Fruit fly (Drosophila melanogaster) whole organism, embryonic: ENCODE data around the gene cbt.
A peak's percentile ranks its signal among the peaks of the same experiment; 100 is the strongest.

ENCODE experiments used
- Antp ChIP-seq: fragments of 200-800 bp; sonication (Bioruptor generic); optimal IDR thresholded peaks from 3 replicates; lab custom pipeline; 2016; ENCODE audit warnings: missing biosample characterization, missing genetic modification characterization
- Atf-2 ChIP-seq: fragments of 200-800 bp; sonication (Bioruptor generic); optimal IDR thresholded peaks from 2 replicates; lab custom pipeline; 2016; ENCODE audit warnings: missing biosample characterization, missing genetic modification characterization
- Bdp1 ChIP-seq: fragments of 200-800 bp; sonication (Bioruptor generic); optimal IDR thresholded peaks from 3 replicates; lab custom pipeline; 2016; ENCODE audit warnings: missing biosample characterization, missing genetic modification characterization
- C15 ChIP-seq: fragments of 200-800 bp; sonication (Bioruptor generic); IDR thresholded peaks from 3 replicates; pipeline ENCODE4 v1.3.6; 2022; ENCODE audit warnings: missing biosample characterization, missing genetic modification characterization
- CG10959 ChIP-seq: fragments of 200-800 bp; sonication (Bioruptor generic); IDR thresholded peaks from 2 replicates; pipeline ENCODE4 v1.3.6; 2022; ENCODE audit warnings: missing biosample characterization, missing genetic modification characterization
- CG12299 ChIP-seq: fragments of 200-800 bp; sonication (Bioruptor generic); optimal IDR thresholded peaks from 2 replicates; lab custom pipeline; 2018; ENCODE audit warnings: missing biosample characterization, mild to moderate bottlenecking, missing genetic modification characterization
- CG13775 ChIP-seq: fragments of 200-800 bp; sonication (Bioruptor generic); optimal IDR thresholded peaks from 3 replicates; lab custom pipeline; 2017; ENCODE audit warnings: missing biosample characterization, mild to moderate bottlenecking, missing genetic modification characterization
- CG14667 ChIP-seq: fragments of 200-800 bp; sonication (Bioruptor generic); IDR thresholded peaks from 2 replicates; pipeline ENCODE4 v1.3.6; 2022; ENCODE audit warnings: missing biosample characterization, missing genetic modification characterization
- CG17186 ChIP-seq: fragments of 200-800 bp; sonication (Bioruptor generic); optimal IDR thresholded peaks from 3 replicates; lab custom pipeline; 2017; ENCODE audit warnings: missing biosample characterization, missing genetic modification reagents, missing genetic modification characterization
- CG17829 ChIP-seq: fragments of 200-800 bp; optimal IDR thresholded peaks from 2 replicates; lab custom pipeline; 2019; ENCODE audit warnings: missing biosample characterization, mild to moderate bottlenecking, missing genetic modification characterization, moderate library complexity
- CG31224 ChIP-seq: fragments of 200-800 bp; sonication (Bioruptor generic); IDR thresholded peaks from 2 replicates; pipeline ENCODE4 v1.3.6; 2022; ENCODE audit warnings: missing biosample characterization, missing genetic modification characterization
- CG3407 ChIP-seq: fragments of 200-800 bp; sonication (Bioruptor generic); optimal IDR thresholded peaks from 2 replicates; lab custom pipeline; 2018; ENCODE audit warnings: missing biosample characterization, mild to moderate bottlenecking, missing genetic modification characterization
- CG34376 ChIP-seq: fragments of 200-800 bp; sonication (Bioruptor generic); optimal IDR thresholded peaks from 2 replicates; lab custom pipeline; 2018; ENCODE audit warnings: missing biosample characterization, mild to moderate bottlenecking, missing genetic modification characterization
- CG34422 ChIP-seq: fragments of 200-800 bp; sonication (Bioruptor generic); IDR thresholded peaks from 3 replicates; pipeline ENCODE4 v1.3.6; 2022; ENCODE audit warnings: missing biosample characterization, missing genetic modification characterization
- CG3847 ChIP-seq: fragments of 200-800 bp; sonication (Bioruptor generic); IDR thresholded peaks from 2 replicates; pipeline ENCODE4 v1.3.6; 2022; ENCODE audit warnings: missing biosample characterization, missing genetic modification characterization
- CG42726 ChIP-seq: fragments of 200-800 bp; sonication (Bioruptor generic); IDR thresholded peaks from 2 replicates; pipeline ENCODE4 v1.3.6; 2022; ENCODE audit warnings: missing biosample characterization, missing genetic modification characterization; ENCODE audit not compliant: partially characterized antibody
- CG5245 ChIP-seq: fragments of 200-800 bp; sonication (Bioruptor generic); optimal IDR thresholded peaks from 3 replicates; lab custom pipeline; 2016; ENCODE audit warnings: missing biosample characterization, missing genetic modification characterization
- CG5953 ChIP-seq: fragments of 200-800 bp; sonication (Bioruptor generic); IDR thresholded peaks from 2 replicates; pipeline ENCODE4 v1.3.6; 2022; ENCODE audit warnings: missing biosample characterization, missing genetic modification characterization
- CG6689 ChIP-seq: fragments of 200-800 bp; sonication (Bioruptor generic); IDR thresholded peaks from 2 replicates; pipeline ENCODE4 v1.3.6; 2022; ENCODE audit warnings: missing biosample characterization, missing genetic modification characterization
- CG6813 ChIP-seq: fragments of 200-800 bp; sonication (Bioruptor generic); optimal IDR thresholded peaks from 2 replicates; lab custom pipeline; 2017; ENCODE audit warnings: missing biosample characterization, missing genetic modification characterization, mild to moderate bottlenecking, moderate library complexity, missing genetic modification reagents
- CG8924 ChIP-seq: fragments of 200-800 bp; optimal IDR thresholded peaks from 3 replicates; lab custom pipeline; 2019; ENCODE audit warnings: missing biosample characterization, mild to moderate bottlenecking, missing genetic modification characterization, moderate library complexity
- CG9727 ChIP-seq: fragments of 200-800 bp; sonication (Bioruptor generic); optimal IDR thresholded peaks from 3 replicates; lab custom pipeline; 2017; ENCODE audit warnings: missing biosample characterization, mild to moderate bottlenecking, missing genetic modification characterization
- D19B ChIP-seq: fragments of 200-800 bp; sonication (Bioruptor generic); optimal IDR thresholded peaks from 2 replicates; lab custom pipeline; 2017; ENCODE audit warnings: missing biosample characterization, mild to moderate bottlenecking, missing genetic modification characterization
- H15 ChIP-seq: fragments of 200-800 bp; sonication (Bioruptor generic); IDR thresholded peaks from 3 replicates; pipeline ENCODE4 v1.3.6; 2022; ENCODE audit warnings: missing biosample characterization, missing genetic modification characterization
- Lim3 ChIP-seq: fragments of 200-800 bp; sonication (Bioruptor generic); IDR thresholded peaks from 2 replicates; pipeline ENCODE4 v1.3.6; 2022; ENCODE audit warnings: missing biosample characterization, missing genetic modification characterization
- Med ChIP-seq: fragments of 200-800 bp; sonication (Bioruptor generic); peaks from one replicate; lab custom pipeline; 2016; ENCODE audit warnings: missing biosample characterization, missing genetic modification characterization, mild to moderate bottlenecking, inconsistent platforms, moderate library complexity
- NC2α ChIP-seq: fragments of 200-800 bp; sonication (Bioruptor generic); optimal IDR thresholded peaks from 2 replicates; lab custom pipeline; 2016; ENCODE audit warnings: missing biosample characterization, missing genetic modification characterization
- NfI ChIP-seq: fragments of 200-800 bp; sonication (Bioruptor generic); optimal IDR thresholded peaks from 3 replicates; lab custom pipeline; 2018; ENCODE audit warnings: missing biosample characterization, mild to moderate bottlenecking, missing genetic modification characterization, moderate library complexity
- Sin3A ChIP-seq: fragments of >200 bp; optimal IDR thresholded peaks from 2 replicates; lab custom pipeline; 2018
- Vsx1 ChIP-seq: fragments of 200-800 bp; sonication (Bioruptor generic); optimal IDR thresholded peaks from 2 replicates; lab custom pipeline; 2017; ENCODE audit warnings: missing biosample characterization, mild to moderate bottlenecking, missing genetic modification characterization, missing genetic modification reagents
- ab ChIP-seq: fragments of 200-800 bp; sonication (Bioruptor generic); optimal IDR thresholded peaks from 2 replicates; lab custom pipeline; 2016; ENCODE audit warnings: missing biosample characterization, missing genetic modification characterization
- ash1 ChIP-seq: fragments of 200-800 bp; sonication (Bioruptor generic); optimal IDR thresholded peaks from 2 replicates; lab custom pipeline; 2018; ENCODE audit warnings: missing biosample characterization, mild to moderate bottlenecking, missing genetic modification characterization
- btn ChIP-seq: fragments of 200-800 bp; sonication (Bioruptor generic); optimal IDR thresholded peaks from 2 replicates; lab custom pipeline; 2016; ENCODE audit warnings: missing biosample characterization, missing genetic modification characterization
- chm ChIP-seq: fragments of 200-800 bp; sonication (Bioruptor generic); IDR thresholded peaks from 2 replicates; pipeline ENCODE4 v1.3.6; 2022; ENCODE audit warnings: missing biosample characterization, missing genetic modification characterization
- dati ChIP-seq: fragments of 200-800 bp; sonication (Bioruptor generic); IDR thresholded peaks from 2 replicates; pipeline ENCODE4 v1.3.6; 2022; ENCODE audit warnings: missing biosample characterization, missing genetic modification characterization
- disco-r ChIP-seq: fragments of 200-800 bp; sonication (Bioruptor generic); optimal IDR thresholded peaks from 2 replicates; lab custom pipeline; 2016; ENCODE audit warnings: missing biosample characterization, missing genetic modification characterization
- esg ChIP-seq: fragments of 200-800 bp; sonication (Bioruptor generic); conservative IDR thresholded peaks from 2 replicates; pipeline ENCODE4 v1.3.6; 2022; ENCODE audit warnings: missing biosample characterization, missing genetic modification characterization
- gsb-n ChIP-seq: fragments of 200-800 bp; sonication (Bioruptor generic); optimal IDR thresholded peaks from 3 replicates; lab custom pipeline; 2018; ENCODE audit warnings: missing biosample characterization, mild to moderate bottlenecking, missing genetic modification characterization
- ind ChIP-seq: fragments of 200-800 bp; sonication (Bioruptor generic); optimal IDR thresholded peaks from 3 replicates; lab custom pipeline; 2016; ENCODE audit warnings: missing biosample characterization, missing genetic modification characterization
- jigr1 ChIP-seq: fragments of 200-800 bp; sonication (Bioruptor generic); IDR thresholded peaks from 3 replicates; pipeline ENCODE4 v1.3.6; 2022; ENCODE audit warnings: missing biosample characterization, missing genetic modification characterization
- lab ChIP-seq: fragments of 200-800 bp; sonication (Bioruptor generic); optimal IDR thresholded peaks from 3 replicates; lab custom pipeline; 2017; ENCODE audit warnings: missing biosample characterization, missing genetic modification characterization, mild to moderate bottlenecking, moderate library complexity, missing genetic modification reagents
- lmd ChIP-seq: fragments of 200-800 bp; sonication (Bioruptor generic); IDR thresholded peaks from 2 replicates; pipeline ENCODE4 v1.3.6; 2022; ENCODE audit warnings: missing biosample characterization, missing genetic modification characterization
- phol ChIP-seq: fragments of 200-800 bp; sonication (Bioruptor generic); optimal IDR thresholded peaks from 3 replicates; lab custom pipeline; 2018; ENCODE audit warnings: missing biosample characterization, mild to moderate bottlenecking, missing genetic modification characterization, moderate library complexity
- pita ChIP-seq: fragments of 200-800 bp; sonication (Bioruptor generic); optimal IDR thresholded peaks from 2 replicates; lab custom pipeline; 2017; ENCODE audit warnings: missing biosample characterization, mild to moderate bottlenecking, missing genetic modification characterization
- pum ChIP-seq: fragments of 200-800 bp; sonication (Bioruptor generic); optimal IDR thresholded peaks from 2 replicates; lab custom pipeline; 2016; ENCODE audit warnings: missing biosample characterization, missing genetic modification characterization
- ro ChIP-seq: fragments of 200-800 bp; sonication (Bioruptor generic); IDR thresholded peaks from 2 replicates; pipeline ENCODE4 v1.3.6; 2022; ENCODE audit warnings: missing biosample characterization, missing genetic modification characterization
- run ChIP-seq: fragments of 200-800 bp; sonication (Bioruptor generic); optimal IDR thresholded peaks from 3 replicates; lab custom pipeline; 2018; ENCODE audit warnings: missing biosample characterization, mild to moderate bottlenecking, missing genetic modification characterization
- sim ChIP-seq: fragments of 200-800 bp; sonication (Bioruptor generic); IDR thresholded peaks from 2 replicates; pipeline ENCODE4 v1.3.6; 2022; ENCODE audit warnings: missing biosample characterization, missing genetic modification characterization
- slp2 ChIP-seq: fragments of 200-800 bp; sonication (Bioruptor generic); optimal IDR thresholded peaks from 2 replicates; lab custom pipeline; 2016; ENCODE audit warnings: missing biosample characterization, missing genetic modification characterization
- sug ChIP-seq: fragments of 200-800 bp; optimal IDR thresholded peaks from 2 replicates; lab custom pipeline; 2019; ENCODE audit warnings: missing biosample characterization, mild to moderate bottlenecking, missing genetic modification characterization, moderate library complexity
- trh ChIP-seq: fragments of 200-800 bp; sonication (Bioruptor generic); optimal IDR thresholded peaks from 2 replicates; lab custom pipeline; 2016; ENCODE audit warnings: missing biosample characterization, missing genetic modification characterization

Gene cbt

DNA sequence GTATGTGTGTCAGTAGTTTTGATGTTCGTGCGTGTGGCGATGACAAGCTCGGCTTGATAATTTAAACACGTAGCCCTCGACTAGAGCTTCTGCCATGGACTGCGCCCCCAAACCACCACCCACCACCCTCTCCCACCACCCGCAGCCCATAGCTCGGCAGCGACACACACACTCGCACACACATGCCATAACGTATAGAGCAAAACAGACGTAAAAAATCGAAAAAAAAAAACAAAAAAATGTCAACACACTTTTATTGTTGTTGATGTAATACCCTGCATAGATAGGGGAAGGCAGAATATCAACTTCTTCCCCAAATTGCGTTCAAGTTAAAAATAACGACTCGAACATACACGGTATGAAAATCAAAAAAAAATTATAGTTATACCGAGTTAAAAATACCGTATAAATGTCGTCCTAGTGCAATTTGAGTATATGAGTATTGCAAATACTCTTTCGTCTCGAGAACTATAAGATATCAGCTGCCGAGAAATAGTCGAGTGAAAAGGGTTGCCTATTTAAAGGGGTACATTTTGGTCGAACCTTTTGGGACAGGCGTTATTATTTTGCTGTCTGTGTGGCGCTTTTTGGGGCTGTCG lies 9.1 kb downstream of the cbt start (continued):
- TF ChIP-seq CG13775 (GFP tag; lab: Kevin White, UChicago) (peak; percentile 45), Antp (peak; percentile 79), chm (GFP tag; lab: Robert Waterston, UW) (0 out of 2 replicates have a peak, but pooled peaks have one; percentile 12), disco-r (GFP tag; lab: Kevin White, UChicago) (peak; percentile 81), CG9727 (peak; percentile 51), lab (GFP tag; lab: Kevin White, UChicago) (peak; percentile 87), CG6813 (GFP tag; lab: Kevin White, UChicago) (peak; percentile 78), run (tag; lab: Kevin White, UChicago) (peak; percentile 30), CG6689 (GFP tag; lab: Robert Waterston, UW) (peak; percentile 82), CG12299 (tag; lab: Kevin White, UChicago) (peak; percentile 35), pita (GFP tag; lab: Kevin White, UChicago) (no peak), Lim3 (GFP tag; lab: Robert Waterston, UW) (0 out of 2 replicates have a peak, but pooled peaks have one; percentile 11), CG17829 (tag; lab: Kevin White, UChicago) (peak; percentile 50), phol (tag; lab: Kevin White, UChicago) (peak; percentile 79), NfI (GFP tag; lab: Kevin White, UChicago) (peak; percentile 71), ab (peak; percentile 83), lmd (peak; percentile 79), CG10959 (GFP tag; lab: Robert Waterston, UW) (0 out of 2 replicates have a peak, but pooled peaks have one; percentile 7), CG34422 (GFP tag; lab: Robert Waterston, UW) (peak; percentile 77), CG17186 (GFP tag; lab: Kevin White, UChicago) (peak; percentile 16), ash1 (peak; percentile 15), jigr1 (GFP tag; lab: Robert Waterston, UW) (peak; percentile 70; the same call in 1 of the 3 replicates), Bdp1 (GFP tag; lab: Kevin White, UChicago) (peak; percentile 74), esg (GFP tag; lab: Robert Waterston, UW) (peak; percentile 76), CG14667 (GFP tag; lab: Robert Waterston, UW) (peak; percentile 43; the same call in 1 of the 2 replicates), Atf-2 (GFP tag; lab: Kevin White, UChicago) (peak; percentile 83), CG3847 (peak; percentile 48), C15 (GFP tag; lab: Robert Waterston, UW) (no peak), slp2 (GFP tag; lab: Kevin White, UChicago) (peak; percentile 84), btn (GFP tag; lab: Kevin White, UChicago) (peak; percentile 71), sug (tag; lab: Kevin White, UChicago) (peak; percentile 79), Sin3A (lab: Kevin White, UChicago) (no peak), CG34376 (GFP tag; lab: Kevin White, UChicago) (peak; percentile 68), CG5953 (peak; percentile 52; the same call in 1 of the 2 replicates), sim (no peak; the same call in 1 of the 2 replicates), Vsx1 (GFP tag; lab: Kevin White, UChicago) (peak; percentile 54), CG8924 (tag; lab: Kevin White, UChicago) (peak; percentile 56), gsb-n (tag; lab: Kevin White, UChicago) (peak; percentile 37), CG3407 (GFP tag; lab: Kevin White, UChicago) (peak; percentile 35), pum (peak; percentile 73), CG5245 (GFP tag; lab: Kevin White, UChicago) (peak; percentile 44), ind (GFP tag; lab: Kevin White, UChicago) (peak; percentile 82), ro (GFP tag; lab: Robert Waterston, UW) (0 out of 2 replicates have a peak, but pooled peaks have one; percentile 22), D19B (GFP tag; lab: Kevin White, UChicago) (peak; percentile 100), CG42726 (GFP tag; lab: Robert Waterston, UW) (no peak), NC2α (peak; percentile 66), CG31224 (GFP tag; lab: Robert Waterston, UW) (peak; percentile 63), Med (GFP tag; lab: Kevin White, UChicago) (peak; percentile 96), dati (GFP tag; lab: Robert Waterston, UW) (no peak), trh (no peak), H15 (GFP tag; lab: Robert Waterston, UW) (peak; percentile 74)
